Fruit fly (Drosophila melanogaster) whole organism, embryonic: ENCODE measurements around the gene GramD1B.

Experiments
- Ada2b ChIP-seq: fragments of 200-800 bp; sonication (Bioruptor generic); IDR thresholded peaks from 2 replicates; pipeline ENCODE4 v1.3.6; 2022; ENCODE audit warnings: missing biosample characterization, missing genetic modification characterization
- Adf1 ChIP-seq: fragments of 200-800 bp; sonication (Bioruptor generic); IDR thresholded peaks from 2 replicates; pipeline ENCODE4 v1.3.6; 2022; ENCODE audit warnings: missing biosample characterization, missing genetic modification characterization
- Antp ChIP-seq: fragments of 200-800 bp; sonication (Bioruptor generic); optimal IDR thresholded peaks from 3 replicates; lab custom pipeline; 2016; ENCODE audit warnings: missing biosample characterization, missing genetic modification characterization
- CG10462 ChIP-seq: fragments of 200-800 bp; sonication (Bioruptor generic); optimal IDR thresholded peaks from 2 replicates; lab custom pipeline; 2016; ENCODE audit warnings: missing biosample characterization, missing genetic modification characterization
- CG11085 ChIP-seq: fragments of 200-800 bp; sonication (Bioruptor generic); IDR thresholded peaks from 2 replicates; pipeline ENCODE4 v1.3.6; 2022; ENCODE audit warnings: missing biosample characterization, missing genetic modification characterization
- CG12391 ChIP-seq: fragments of 200-800 bp; sonication (Bioruptor generic); optimal IDR thresholded peaks from 3 replicates; lab custom pipeline; 2018; ENCODE audit warnings: missing biosample characterization, mild to moderate bottlenecking, missing genetic modification characterization, moderate library complexity
- CG12744 ChIP-seq: fragments of 200-800 bp; sonication (Bioruptor generic); optimal IDR thresholded peaks from 2 replicates; lab custom pipeline; 2016; ENCODE audit warnings: missing biosample characterization, missing genetic modification characterization
- CG14050 ChIP-seq: fragments of 200-800 bp; sonication (Bioruptor generic); IDR thresholded peaks from 3 replicates; pipeline ENCODE4 v1.3.6; 2022; ENCODE audit warnings: missing biosample characterization, missing genetic modification characterization
- CG15011 ChIP-seq: fragments of 200-800 bp; sonication (Bioruptor generic); optimal IDR thresholded peaks from 3 replicates; lab custom pipeline; 2018; ENCODE audit warnings: missing biosample characterization, mild to moderate bottlenecking, missing genetic modification characterization
- CG30403 ChIP-seq: fragments of 200-800 bp; sonication (Bioruptor generic); optimal IDR thresholded peaks from 3 replicates; lab custom pipeline; 2016; ENCODE audit warnings: missing biosample characterization, missing genetic modification characterization
- CG31365 ChIP-seq: fragments of 200-800 bp; sonication (Bioruptor generic); optimal IDR thresholded peaks from 2 replicates; lab custom pipeline; 2018; ENCODE audit warnings: missing biosample characterization, mild to moderate bottlenecking, missing genetic modification characterization
- CG33213 ChIP-seq: fragments of 200-800 bp; sonication (Bioruptor generic); optimal IDR thresholded peaks from 3 replicates; lab custom pipeline; 2016; ENCODE audit warnings: missing biosample characterization, missing genetic modification characterization
- CG33557 ChIP-seq: fragments of 200-800 bp; sonication (Bioruptor generic); optimal IDR thresholded peaks from 2 replicates; lab custom pipeline; 2019; ENCODE audit warnings: missing biosample characterization, mild to moderate bottlenecking, missing genetic modification characterization, moderate library complexity
- CG3407 ChIP-seq: fragments of 200-800 bp; sonication (Bioruptor generic); optimal IDR thresholded peaks from 2 replicates; lab custom pipeline; 2018; ENCODE audit warnings: missing biosample characterization, mild to moderate bottlenecking, missing genetic modification characterization
- CG43689 ChIP-seq: fragments of 200-800 bp; sonication (Bioruptor generic); IDR thresholded peaks from 2 replicates; pipeline ENCODE4 v1.3.6; 2022; ENCODE audit warnings: missing biosample characterization, missing genetic modification characterization
- CG4820 ChIP-seq: fragments of 200-800 bp; sonication (Bioruptor generic); optimal IDR thresholded peaks from 3 replicates; lab custom pipeline; 2016; ENCODE audit warnings: missing biosample characterization, missing genetic modification characterization
- CG6272 ChIP-seq: fragments of 200-800 bp; sonication (Bioruptor generic); IDR thresholded peaks from 2 replicates; pipeline ENCODE4 v1.3.6; 2022; ENCODE audit warnings: missing biosample characterization, missing genetic modification characterization
- CG6813 ChIP-seq: fragments of 200-800 bp; sonication (Bioruptor generic); optimal IDR thresholded peaks from 2 replicates; lab custom pipeline; 2017; ENCODE audit warnings: missing biosample characterization, missing genetic modification characterization, mild to moderate bottlenecking, moderate library complexity, missing genetic modification reagents
- CG7786 ChIP-seq: fragments of 200-800 bp; sonication (Bioruptor generic); optimal IDR thresholded peaks from 2 replicates; lab custom pipeline; 2016; ENCODE audit warnings: missing biosample characterization, missing genetic modification characterization
- CG8290 ChIP-seq, 3 experiments: fragments of 200-800 bp; sonication (Bioruptor generic); optimal IDR thresholded peaks; 2 replicates each; lab custom pipeline; 2016 to 2019; ENCODE audit warnings: missing biosample characterization in 3 of 3, missing genetic modification characterization in 3 of 3, mild to moderate bottlenecking in 2 of 3, moderate library complexity in 1 of 3
- CG8478 ChIP-seq: fragments of >200 bp; optimal IDR thresholded peaks from 2 replicates; lab custom pipeline; 2018
- CG8924 ChIP-seq: fragments of 200-800 bp; optimal IDR thresholded peaks from 3 replicates; lab custom pipeline; 2019; ENCODE audit warnings: missing biosample characterization, mild to moderate bottlenecking, missing genetic modification characterization, moderate library complexity
- CTCF ChIP-seq: fragments of 200-800 bp; sonication (Bioruptor generic); optimal IDR thresholded peaks from 2 replicates; lab custom pipeline; 2017; ENCODE audit warnings: missing biosample characterization, mild to moderate bottlenecking, missing genetic modification characterization, moderate library complexity
- CkIIα-i1 ChIP-seq: fragments of 200-800 bp; sonication (Bioruptor generic); IDR thresholded peaks from 2 replicates; pipeline ENCODE4 v1.3.6; 2022; ENCODE audit warnings: missing biosample characterization, missing genetic modification characterization
- Hand ChIP-seq: fragments of 200-800 bp; sonication (Bioruptor generic); optimal IDR thresholded peaks from 2 replicates; lab custom pipeline; 2017; ENCODE audit warnings: mild to moderate bottlenecking, missing biosample characterization, missing genetic modification reagents, missing genetic modification characterization
- Hmx ChIP-seq: fragments of 200-800 bp; sonication (Bioruptor generic); optimal IDR thresholded peaks from 2 replicates; lab custom pipeline; 2016; ENCODE audit warnings: missing biosample characterization, missing genetic modification characterization
- MBD-R2 ChIP-seq: fragments of 200-800 bp; sonication (Bioruptor generic); IDR thresholded peaks from 2 replicates; pipeline ENCODE4 v1.3.6; 2022; ENCODE audit warnings: missing biosample characterization, missing genetic modification characterization
- NC2β ChIP-seq: fragments of 200-800 bp; sonication (Bioruptor generic); optimal IDR thresholded peaks from 2 replicates; lab custom pipeline; 2016; ENCODE audit warnings: missing biosample characterization, missing genetic modification characterization
- Nf-YB ChIP-seq: fragments of 200-800 bp; sonication (Bioruptor generic); optimal IDR thresholded peaks from 3 replicates; lab custom pipeline; 2019; ENCODE audit warnings: missing biosample characterization, mild to moderate bottlenecking, missing genetic modification characterization, moderate library complexity
- Oli ChIP-seq: fragments of 200-800 bp; sonication (Bioruptor generic); optimal IDR thresholded peaks from 2 replicates; lab custom pipeline; 2018; ENCODE audit warnings: missing biosample characterization, mild to moderate bottlenecking, missing genetic modification characterization, moderate library complexity
- Scr ChIP-seq: fragments of 200-800 bp; sonication (Bioruptor generic); IDR thresholded peaks from 2 replicates; pipeline ENCODE4 v1.3.6; 2022; ENCODE audit warnings: missing biosample characterization, missing genetic modification characterization; ENCODE audit not compliant: partially characterized antibody
- Taf1 ChIP-seq: fragments of 200-800 bp; sonication (Bioruptor generic); IDR thresholded peaks from 2 replicates; pipeline ENCODE4 v1.3.6; 2022; ENCODE audit warnings: missing biosample characterization, missing genetic modification characterization
- Trl ChIP-seq, 3 experiments: fragments of >200 bp in 2 of 3; fragments of 200-800 bp in 1 of 3; sonication (Bioruptor generic) in 1 of 3; optimal IDR thresholded peaks; 2 replicates in 1 of 3; 3 replicates in 2 of 3; lab custom pipeline; 2016 to 2017; ENCODE audit warnings: missing biosample characterization in 1 of 3, missing genetic modification characterization in 1 of 3
- cas ChIP-seq: fragments of 200-800 bp; sonication (Bioruptor generic); IDR thresholded peaks from 2 replicates; pipeline ENCODE4 v1.3.6; 2022; ENCODE audit warnings: missing biosample characterization, missing genetic modification characterization
- eve ChIP-seq, 2 experiments: fragments of >200 bp; optimal IDR thresholded peaks; 2 replicates each; lab custom pipeline; 2017; ENCODE audit warnings: missing biosample characterization in 2 of 2, missing genetic modification characterization in 2 of 2
- grau ChIP-seq: fragments of 200-800 bp; optimal IDR thresholded peaks from 3 replicates; lab custom pipeline; 2019; ENCODE audit warnings: missing biosample characterization, mild to moderate bottlenecking, missing genetic modification characterization, moderate library complexity
- hth ChIP-seq: fragments of >200 bp; optimal IDR thresholded peaks from 2 replicates; lab custom pipeline; 2017; ENCODE audit warnings: inconsistent platforms
- knrl ChIP-seq: fragments of 200-800 bp; sonication (Bioruptor generic); IDR thresholded peaks from 3 replicates; pipeline ENCODE4 v1.3.6; 2022; ENCODE audit warnings: missing biosample characterization, missing genetic modification characterization; ENCODE audit not compliant: partially characterized antibody
- lab ChIP-seq: fragments of 200-800 bp; sonication (Bioruptor generic); optimal IDR thresholded peaks from 3 replicates; lab custom pipeline; 2017; ENCODE audit warnings: missing biosample characterization, missing genetic modification characterization, mild to moderate bottlenecking, moderate library complexity, missing genetic modification reagents
- lbe ChIP-seq: fragments of 200-800 bp; sonication (Bioruptor generic); optimal IDR thresholded peaks from 2 replicates; lab custom pipeline; 2016; ENCODE audit warnings: missing biosample characterization, mild to moderate bottlenecking, missing genetic modification characterization
- lmd ChIP-seq: fragments of 200-800 bp; sonication (Bioruptor generic); IDR thresholded peaks from 2 replicates; pipeline ENCODE4 v1.3.6; 2022; ENCODE audit warnings: missing biosample characterization, missing genetic modification characterization
- maf-S ChIP-seq: fragments of 200-800 bp; sonication (Bioruptor generic); optimal IDR thresholded peaks from 2 replicates; lab custom pipeline; 2016; ENCODE audit warnings: missing biosample characterization, missing genetic modification characterization
- pnt ChIP-seq: fragments of 200-800 bp; sonication (Bioruptor generic); optimal IDR thresholded peaks from 3 replicates; lab custom pipeline; 2016; ENCODE audit warnings: missing biosample characterization, missing genetic modification characterization
- psq ChIP-seq: fragments of 200-800 bp; sonication (Bioruptor generic); optimal IDR thresholded peaks from 2 replicates; lab custom pipeline; 2017; ENCODE audit warnings: missing biosample characterization, missing genetic modification characterization
- row ChIP-seq: fragments of 200-800 bp; sonication (Bioruptor generic); IDR thresholded peaks from 3 replicates; pipeline ENCODE4 v1.3.6; 2022; ENCODE audit warnings: missing biosample characterization, missing genetic modification characterization
- schlank ChIP-seq: fragments of 200-800 bp; sonication (Bioruptor generic); optimal IDR thresholded peaks from 2 replicates; lab custom pipeline; 2018; ENCODE audit warnings: missing biosample characterization, mild to moderate bottlenecking, missing genetic modification characterization
- seq ChIP-seq: fragments of 200-800 bp; sonication (Bioruptor generic); IDR thresholded peaks from 2 replicates; pipeline ENCODE4 v1.3.6; 2022; ENCODE audit warnings: missing biosample characterization, missing genetic modification characterization
- stwl ChIP-seq: fragments of 200-800 bp; sonication (Bioruptor generic); optimal IDR thresholded peaks from 3 replicates; lab custom pipeline; 2018; ENCODE audit warnings: missing biosample characterization, mild to moderate bottlenecking, missing genetic modification characterization, moderate library complexity
- sug ChIP-seq: fragments of 200-800 bp; optimal IDR thresholded peaks from 2 replicates; lab custom pipeline; 2019; ENCODE audit warnings: missing biosample characterization, mild to moderate bottlenecking, missing genetic modification characterization, moderate library complexity
- unpg ChIP-seq: fragments of 200-800 bp; sonication (Bioruptor generic); optimal IDR thresholded peaks from 3 replicates; lab custom pipeline; 2018; ENCODE audit warnings: missing biosample characterization, mild to moderate bottlenecking, missing genetic modification characterization, moderate library complexity
- zen2 ChIP-seq: fragments of 200-800 bp; sonication (Bioruptor generic); IDR thresholded peaks from 3 replicates; pipeline ENCODE4 v1.3.6; 2022; ENCODE audit warnings: missing biosample characterization, missing genetic modification characterization; ENCODE audit not compliant: partially characterized antibody
- zfh1 ChIP-seq: fragments of 200-800 bp; sonication (Bioruptor generic); IDR thresholded peaks from 3 replicates; pipeline ENCODE4 v1.3.6; 2022; ENCODE audit warnings: missing biosample characterization, missing genetic modification characterization

GramD1B gene

dm6 chr2L:3356193-3356645, 17.0 kb downstream of the GramD1B start (continued):
- TF ChIP-seq pnt (GFP tag; lab: Kevin White, UChicago), result no peak
- no peak for TF ChIP-seq zfh1 (GFP tag; lab: Robert Waterston, UW)
- no peak for TF ChIP-seq CG10462 (GFP tag; lab: Kevin White, UChicago)
- TF ChIP-seq CG6813 (GFP tag; lab: Kevin White, UChicago), result no peak
- peak in 1 of 2 experiments; percentile 10 for TF ChIP-seq Trl (optimal IDR thresholded peaks at IDR 0.05; lab: Kevin White, UChicago)
- TF ChIP-seq Trl (GFP tag; optimal IDR thresholded peaks at IDR 0.05; lab: Kevin White, UChicago), result no peak
- no peak for TF ChIP-seq CTCF (GFP tag; lab: Kevin White, UChicago)
- TF ChIP-seq CG33213, result no peak
- TF ChIP-seq NC2β, result no peak
- TF ChIP-seq CG33557 (GFP tag; lab: Kevin White, UChicago), result no peak
- TF ChIP-seq knrl (GFP tag; lab: Robert Waterston, UW), result no peak
- TF ChIP-seq grau (tag; lab: Kevin White, UChicago), result peak; percentile 43
- TF ChIP-seq CG30403 (GFP tag; lab: Kevin White, UChicago), result peak; percentile 30
- TF ChIP-seq CG8478 (lab: Kevin White, UChicago), result no peak
- no peak for TF ChIP-seq stwl
- TF ChIP-seq Scr (GFP tag; lab: Robert Waterston, UW), result no peak
- no peak for TF ChIP-seq CG8924 (tag; lab: Kevin White, UChicago)
- no peak for TF ChIP-seq CG3407 (GFP tag; lab: Kevin White, UChicago)
- TF ChIP-seq Nf-YB, result no peak
- no peak for TF ChIP-seq seq (GFP tag; lab: Robert Waterston, UW)
- TF ChIP-seq CG12744 (GFP tag; lab: Kevin White, UChicago), result no peak
- TF ChIP-seq CG31365 (tag; lab: Kevin White, UChicago), result no peak
- TF ChIP-seq cas (GFP tag; lab: Robert Waterston, UW), result no peak
- no peak for TF ChIP-seq CkIIα-i1 (GFP tag; lab: Robert Waterston, UW)
- peak; percentile 36; the same call in 1 of the 3 replicates for TF ChIP-seq row
- no peak for TF ChIP-seq unpg (GFP tag; lab: Kevin White, UChicago)
- no peak for TF ChIP-seq Taf1
- no peak for TF ChIP-seq Hand
- TF ChIP-seq Ada2b (GFP tag; lab: Robert Waterston, UW), result peak; percentile 39; the same call in 1 of the 2 replicates
- no peak for TF ChIP-seq CG14050 (GFP tag; lab: Robert Waterston, UW)
- TF ChIP-seq schlank (tag; lab: Kevin White, UChicago), result peak; percentile 11
- no peak for TF ChIP-seq eve (GFP tag; optimal IDR thresholded peaks at IDR 0.05; lab: Kevin White, UChicago)
- no peak for TF ChIP-seq Hmx (GFP tag; lab: Kevin White, UChicago)
- peak; percentile 22 for TF ChIP-seq sug (tag; lab: Kevin White, UChicago)
- TF ChIP-seq CG43689 (GFP tag; lab: Robert Waterston, UW), result no peak
- peak; percentile 32; the same call in 1 of the 2 replicates for TF ChIP-seq lmd
- TF ChIP-seq Oli (tag; lab: Kevin White, UChicago), result no peak
- peak; percentile 41 for TF ChIP-seq lab (GFP tag; lab: Kevin White, UChicago)
- no peak for TF ChIP-seq Antp (GFP tag; lab: Kevin White, UChicago)
- TF ChIP-seq hth (lab: Kevin White, UChicago), result no peak
- TF ChIP-seq CG8290 (GFP tag; optimal IDR thresholded peaks at IDR 0.05; lab: Kevin White, UChicago), result no peak
- no peak for TF ChIP-seq CG8290 (tag; optimal IDR thresholded peaks at IDR 0.05; lab: Kevin White, UChicago)
- TF ChIP-seq CG11085 (GFP tag; lab: Robert Waterston, UW), result no peak
- TF ChIP-seq CG12391, result no peak
- no peak for TF ChIP-seq CG6272 (GFP tag; lab: Robert Waterston, UW)
- TF ChIP-seq MBD-R2 (GFP tag; lab: Robert Waterston, UW), result no peak; the same call in 1 of the 2 replicates
- no peak for TF ChIP-seq zen2 (GFP tag; lab: Robert Waterston, UW)
- TF ChIP-seq Adf1 (GFP tag; lab: Robert Waterston, UW), result peak; percentile 13; the same call in 1 of the 2 replicates
- no peak for TF ChIP-seq CG4820 (GFP tag; lab: Kevin White, UChicago)
- TF ChIP-seq lbe (GFP tag; lab: Kevin White, UChicago), result no peak
- no peak for TF ChIP-seq maf-S (GFP tag; lab: Kevin White, UChicago)
- TF ChIP-seq psq, result no peak
- peak; percentile 40 for TF ChIP-seq CG7786 (GFP tag; lab: Kevin White, UChicago)
- no peak for TF ChIP-seq CG15011 (GFP tag; lab: Kevin White, UChicago)
